Fruit fly (Drosophila melanogaster) whole organism, embryonic: Measurements from ENCODE around the gene CG44088.

Experiments
- Bdp1 ChIP-seq: fragments of 200-800 bp; sonication (Bioruptor generic); optimal IDR thresholded peaks from 3 replicates; lab custom pipeline; 2016; ENCODE audit warnings: missing biosample characterization, missing genetic modification characterization
- BtbVII ChIP-seq: fragments of 200-800 bp; sonication (Bioruptor generic); optimal IDR thresholded peaks from 3 replicates; lab custom pipeline; 2017; ENCODE audit warnings: missing biosample characterization, mild to moderate bottlenecking, missing genetic modification characterization
- CG1024 ChIP-seq: fragments of 200-800 bp; sonication (Bioruptor generic); IDR thresholded peaks from 2 replicates; pipeline ENCODE4 v1.3.6; 2022; ENCODE audit warnings: missing biosample characterization, missing genetic modification characterization
- CG10321 ChIP-seq: fragments of 200-800 bp; sonication (Bioruptor generic); IDR thresholded peaks from 2 replicates; pipeline ENCODE4 v1.3.6; 2022; ENCODE audit warnings: missing biosample characterization, missing genetic modification characterization
- CG12219 ChIP-seq: fragments of 200-800 bp; sonication (Bioruptor generic); optimal IDR thresholded peaks from 3 replicates; lab custom pipeline; 2018; ENCODE audit warnings: missing biosample characterization, mild to moderate bottlenecking, missing genetic modification characterization
- CG13296 ChIP-seq: fragments of 200-800 bp; sonication (Bioruptor generic); optimal IDR thresholded peaks from 3 replicates; lab custom pipeline; 2018; ENCODE audit warnings: missing biosample characterization, mild to moderate bottlenecking, missing genetic modification characterization
- CG14014 ChIP-seq: fragments of 200-800 bp; sonication (Bioruptor generic); IDR thresholded peaks from 2 replicates; pipeline ENCODE4 v1.3.6; 2022; ENCODE audit warnings: missing biosample characterization, missing genetic modification characterization
- CG15011 ChIP-seq: fragments of 200-800 bp; sonication (Bioruptor generic); optimal IDR thresholded peaks from 3 replicates; lab custom pipeline; 2018; ENCODE audit warnings: missing biosample characterization, mild to moderate bottlenecking, missing genetic modification characterization
- CG15073 ChIP-seq: fragments of 200-800 bp; sonication (Bioruptor generic); optimal IDR thresholded peaks from 2 replicates; lab custom pipeline; 2016; ENCODE audit warnings: missing biosample characterization, missing genetic modification characterization
- CG15514 ChIP-seq: fragments of 200-800 bp; sonication (Bioruptor generic); optimal IDR thresholded peaks from 3 replicates; lab custom pipeline; 2017; ENCODE audit warnings: missing biosample characterization, missing genetic modification characterization, mild to moderate bottlenecking, moderate library complexity, missing genetic modification reagents
- CG17359 ChIP-seq: fragments of 200-800 bp; sonication (Bioruptor generic); optimal IDR thresholded peaks from 3 replicates; lab custom pipeline; 2018; ENCODE audit warnings: missing biosample characterization, mild to moderate bottlenecking, missing genetic modification characterization, moderate library complexity
- CG1832 ChIP-seq: fragments of 200-800 bp; sonication (Bioruptor generic); optimal IDR thresholded peaks from 2 replicates; lab custom pipeline; 2017; ENCODE audit warnings: missing biosample characterization, mild to moderate bottlenecking, missing genetic modification characterization, inconsistent platforms
- CG31441 ChIP-seq: fragments of 200-800 bp; sonication (Bioruptor generic); IDR thresholded peaks from 2 replicates; pipeline ENCODE4 v1.3.6; 2022; ENCODE audit warnings: missing biosample characterization, missing genetic modification characterization
- CG3407 ChIP-seq: fragments of 200-800 bp; sonication (Bioruptor generic); optimal IDR thresholded peaks from 2 replicates; lab custom pipeline; 2018; ENCODE audit warnings: missing biosample characterization, mild to moderate bottlenecking, missing genetic modification characterization
- CG3838 ChIP-seq: fragments of 200-800 bp; sonication (Bioruptor generic); optimal IDR thresholded peaks from 3 replicates; lab custom pipeline; 2016; ENCODE audit warnings: missing biosample characterization, missing genetic modification characterization
- CG4404 ChIP-seq: fragments of 200-800 bp; sonication (Bioruptor generic); IDR thresholded peaks from 2 replicates; pipeline ENCODE4 v1.3.6; 2022; ENCODE audit warnings: missing biosample characterization, missing genetic modification characterization
- CG4617 ChIP-seq: fragments of 200-800 bp; sonication (Bioruptor generic); optimal IDR thresholded peaks from 3 replicates; lab custom pipeline; 2016; ENCODE audit warnings: missing biosample characterization, missing genetic modification characterization, borderline replicate concordance
- CG6765 ChIP-seq: fragments of 200-800 bp; sonication (Bioruptor generic); optimal IDR thresholded peaks from 3 replicates; lab custom pipeline; 2017; ENCODE audit warnings: missing biosample characterization, mild to moderate bottlenecking, missing genetic modification characterization
- D ChIP-seq, 2 experiments: fragments of 200-800 bp in 1 of 2; fragments of >200 bp in 1 of 2; sonication (Bioruptor generic) in 1 of 2; optimal IDR thresholded peaks; 2 replicates in 1 of 2; 3 replicates in 1 of 2; lab custom pipeline; 2017; ENCODE audit warnings: mild to moderate bottlenecking in 1 of 2, missing biosample characterization in 1 of 2, missing genetic modification characterization in 1 of 2, missing genetic modification reagents in 1 of 2
- Dek ChIP-seq: fragments of 200-800 bp; sonication (Bioruptor generic); optimal IDR thresholded peaks from 3 replicates; lab custom pipeline; 2019; ENCODE audit warnings: missing biosample characterization, mild to moderate bottlenecking, missing genetic modification characterization, moderate library complexity
- Dp ChIP-seq: fragments of 200-800 bp; sonication (Bioruptor generic); optimal IDR thresholded peaks from 2 replicates; lab custom pipeline; 2018; ENCODE audit warnings: missing biosample characterization, mild to moderate bottlenecking, missing genetic modification characterization, moderate library complexity
- E2f2 ChIP-seq: fragments of 200-800 bp; sonication (Bioruptor generic); IDR thresholded peaks from 2 replicates; pipeline ENCODE4 v1.3.6; 2022; ENCODE audit warnings: missing biosample characterization, missing genetic modification characterization
- Ets65A ChIP-seq: fragments of 200-800 bp; sonication (Bioruptor generic); peaks from one replicate; lab custom pipeline; 2016; ENCODE audit warnings: missing biosample characterization, missing genetic modification characterization
- HLH3B ChIP-seq: fragments of 200-800 bp; sonication (Bioruptor generic); IDR thresholded peaks from 2 replicates; pipeline ENCODE4 v1.3.6; 2022; ENCODE audit warnings: missing biosample characterization, missing genetic modification characterization
- Max ChIP-seq: fragments of 200-800 bp; sonication (Bioruptor generic); optimal IDR thresholded peaks from 2 replicates; lab custom pipeline; 2016; ENCODE audit warnings: missing biosample characterization, mild to moderate bottlenecking, missing genetic modification characterization
- NC2α ChIP-seq: fragments of 200-800 bp; sonication (Bioruptor generic); optimal IDR thresholded peaks from 2 replicates; lab custom pipeline; 2016; ENCODE audit warnings: missing biosample characterization, missing genetic modification characterization
- NfI ChIP-seq: fragments of 200-800 bp; sonication (Bioruptor generic); optimal IDR thresholded peaks from 3 replicates; lab custom pipeline; 2018; ENCODE audit warnings: missing biosample characterization, mild to moderate bottlenecking, missing genetic modification characterization, moderate library complexity
- Optix ChIP-seq: fragments of 200-800 bp; sonication (Bioruptor generic); IDR thresholded peaks from 3 replicates; pipeline ENCODE4 v1.3.6; 2022; ENCODE audit warnings: missing biosample characterization, missing genetic modification characterization
- Pdp1 ChIP-seq, 2 experiments: fragments of 200-800 bp; sonication (Bioruptor generic); optimal IDR thresholded peaks; 3 replicates each; lab custom pipeline; 2016; ENCODE audit warnings: missing biosample characterization in 2 of 2, missing genetic modification characterization in 2 of 2, mild to moderate bottlenecking in 1 of 2, moderate library complexity in 1 of 2
- Stat92E ChIP-seq, 3 experiments: fragments of >200 bp in 2 of 3; fragments of 200-800 bp in 1 of 3; sonication (Bioruptor generic) in 1 of 3; optimal IDR thresholded peaks; 2 replicates each; lab custom pipeline; 2017 to 2019; ENCODE audit warnings: missing biosample characterization in 3 of 3, missing genetic modification characterization in 3 of 3, mild to moderate bottlenecking in 1 of 3, moderate library complexity in 1 of 3
- Trl ChIP-seq, 3 experiments: fragments of >200 bp in 2 of 3; fragments of 200-800 bp in 1 of 3; sonication (Bioruptor generic) in 1 of 3; optimal IDR thresholded peaks; 2 replicates in 1 of 3; 3 replicates in 2 of 3; lab custom pipeline; 2016 to 2017; ENCODE audit warnings: missing biosample characterization in 1 of 3, missing genetic modification characterization in 1 of 3
- ab ChIP-seq: fragments of 200-800 bp; sonication (Bioruptor generic); optimal IDR thresholded peaks from 2 replicates; lab custom pipeline; 2016; ENCODE audit warnings: missing biosample characterization, missing genetic modification characterization
- aop ChIP-seq: fragments of 200-800 bp; sonication (Bioruptor generic); IDR thresholded peaks from 2 replicates; pipeline ENCODE4 v1.3.6; 2022; ENCODE audit warnings: missing biosample characterization, missing genetic modification characterization
- bab2 ChIP-seq: fragments of 200-800 bp; sonication (Bioruptor generic); optimal IDR thresholded peaks from 2 replicates; lab custom pipeline; 2016; ENCODE audit warnings: missing biosample characterization, missing genetic modification characterization
- cato ChIP-seq: fragments of 200-800 bp; sonication (Bioruptor generic); optimal IDR thresholded peaks from 2 replicates; lab custom pipeline; 2016; ENCODE audit warnings: missing biosample characterization, missing genetic modification characterization, borderline replicate concordance
- cg ChIP-seq: fragments of 200-800 bp; sonication (Bioruptor generic); optimal IDR thresholded peaks from 3 replicates; lab custom pipeline; 2019; ENCODE audit warnings: missing biosample characterization, mild to moderate bottlenecking, missing genetic modification characterization, moderate library complexity
- disco-r ChIP-seq: fragments of 200-800 bp; sonication (Bioruptor generic); optimal IDR thresholded peaks from 2 replicates; lab custom pipeline; 2016; ENCODE audit warnings: missing biosample characterization, missing genetic modification characterization
- esg ChIP-seq: fragments of 200-800 bp; sonication (Bioruptor generic); conservative IDR thresholded peaks from 2 replicates; pipeline ENCODE4 v1.3.6; 2022; ENCODE audit warnings: missing biosample characterization, missing genetic modification characterization
- h ChIP-seq: fragments of >200 bp; optimal IDR thresholded peaks from 2 replicates; lab custom pipeline; 2017
- hb ChIP-seq: fragments of 200-800 bp; sonication (Bioruptor generic); IDR thresholded peaks from 3 replicates; pipeline ENCODE4 v1.3.6; 2022; ENCODE audit warnings: missing biosample characterization, missing genetic modification characterization; ENCODE audit not compliant: partially characterized antibody
- jigr1 ChIP-seq: fragments of 200-800 bp; sonication (Bioruptor generic); IDR thresholded peaks from 3 replicates; pipeline ENCODE4 v1.3.6; 2022; ENCODE audit warnings: missing biosample characterization, missing genetic modification characterization
- lab ChIP-seq: fragments of 200-800 bp; sonication (Bioruptor generic); optimal IDR thresholded peaks from 3 replicates; lab custom pipeline; 2017; ENCODE audit warnings: missing biosample characterization, missing genetic modification characterization, mild to moderate bottlenecking, moderate library complexity, missing genetic modification reagents
- nmo ChIP-seq: fragments of 200-800 bp; sonication (Bioruptor generic); optimal IDR thresholded peaks from 2 replicates; lab custom pipeline; 2018; ENCODE audit warnings: missing biosample characterization, mild to moderate bottlenecking, missing genetic modification characterization, moderate library complexity
- oc ChIP-seq: fragments of 200-800 bp; sonication (Bioruptor generic); optimal IDR thresholded peaks from 2 replicates; lab custom pipeline; 2018; ENCODE audit warnings: missing biosample characterization, mild to moderate bottlenecking, missing genetic modification characterization, moderate library complexity
- p53 ChIP-seq: fragments of 200-800 bp; sonication (Bioruptor generic); optimal IDR thresholded peaks from 2 replicates; lab custom pipeline; 2016; ENCODE audit warnings: missing biosample characterization, missing genetic modification characterization
- row ChIP-seq: fragments of 200-800 bp; sonication (Bioruptor generic); IDR thresholded peaks from 3 replicates; pipeline ENCODE4 v1.3.6; 2022; ENCODE audit warnings: missing biosample characterization, missing genetic modification characterization
- salm ChIP-seq: fragments of 200-800 bp; sonication (Bioruptor generic); optimal IDR thresholded peaks from 2 replicates; lab custom pipeline; 2018; ENCODE audit warnings: missing biosample characterization, mild to moderate bottlenecking, missing genetic modification characterization
- zfh2 ChIP-seq: fragments of 200-800 bp; sonication (Bioruptor generic); optimal IDR thresholded peaks from 2 replicates; lab custom pipeline; 2016; ENCODE audit warnings: missing biosample characterization, missing genetic modification characterization

Gene CG44088

DNA sequence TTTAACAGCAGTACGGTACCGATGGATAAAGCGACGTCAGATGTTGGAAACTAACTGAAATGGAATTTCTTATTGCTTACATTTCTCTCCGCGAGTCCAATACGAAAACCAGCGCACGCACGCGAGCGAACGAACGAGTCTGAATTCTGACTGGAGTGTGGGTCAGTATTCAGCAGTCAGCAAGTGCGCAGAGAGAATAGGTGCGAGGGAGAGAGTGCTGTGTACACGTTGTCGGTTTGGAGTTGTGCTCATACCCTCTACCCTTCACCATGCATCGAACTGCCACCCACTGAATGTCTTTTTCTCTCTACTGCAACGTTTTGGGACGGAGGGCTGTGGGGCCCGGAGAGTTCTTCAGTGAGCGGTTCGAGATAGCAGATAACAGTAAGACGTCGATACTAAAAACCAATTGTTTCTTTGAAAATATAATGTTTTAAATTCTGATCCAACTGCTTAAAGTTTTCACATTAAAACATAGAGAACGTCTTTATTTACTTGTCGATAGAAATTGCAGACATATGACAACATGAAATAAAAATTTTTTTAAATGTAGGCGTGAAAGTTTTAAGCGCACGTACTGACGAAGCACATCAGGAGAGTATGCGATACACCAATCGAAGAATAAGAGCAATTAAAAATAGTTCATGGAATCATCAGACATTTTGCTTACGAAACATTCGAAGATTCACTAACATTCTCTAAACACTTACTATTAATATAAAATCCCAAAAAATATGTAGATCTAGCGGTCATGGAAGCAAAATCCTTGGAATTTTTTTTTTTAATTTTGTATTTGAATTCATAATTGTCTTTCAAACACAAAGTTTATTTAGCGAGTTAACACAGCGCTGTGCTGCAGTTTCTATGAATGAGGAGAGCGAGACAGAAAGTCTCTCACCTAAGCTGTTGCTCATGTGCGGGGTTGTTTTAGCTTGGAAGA lies 35.1 kb downstream of the CG44088 start (continued):
- TF ChIP-seq CG10321 (GFP tag; lab: Robert Waterston, UW) (no peak), esg (GFP tag; lab: Robert Waterston, UW) (no peak), CG12219 (GFP tag; lab: Kevin White, UChicago) (peak; percentile 30), h (lab: Kevin White, UChicago) (no peak), Trl (optimal IDR thresholded peaks at IDR 0.05; lab: Kevin White, UChicago) (peak; percentile 90 to 93), Trl (GFP tag; optimal IDR thresholded peaks at IDR 0.05; lab: Kevin White, UChicago) (peak; percentile 45), oc (tag; lab: Kevin White, UChicago) (peak; percentile 26), Dp (GFP tag; lab: Kevin White, UChicago) (peak; percentile 22), CG13296 (peak; percentile 75), hb (GFP tag; lab: Robert Waterston, UW) (no peak), CG17359 (tag; lab: Kevin White, UChicago) (peak; percentile 81), NC2α (GFP tag; lab: Kevin White, UChicago) (peak; percentile 71), HLH3B (GFP tag; lab: Robert Waterston, UW) (no peak), cato (GFP tag; lab: Kevin White, UChicago) (peak; percentile 72), CG31441 (GFP tag; lab: Robert Waterston, UW) (no peak), ab (GFP tag; lab: Kevin White, UChicago) (no peak), Stat92E (GFP tag; optimal IDR thresholded peaks at IDR 0.05; lab: Kevin White, UChicago) (no peak), Pdp1 (GFP tag; optimal IDR thresholded peaks at IDR 0.05; lab: Kevin White, UChicago) (peak; percentile 72 to 91), bab2 (GFP tag; lab: Kevin White, UChicago) (peak; percentile 87), lab (GFP tag; lab: Kevin White, UChicago) (peak; percentile 79), CG15011 (peak; percentile 78), salm (tag; lab: Kevin White, UChicago) (peak; percentile 61), E2f2 (GFP tag; lab: Robert Waterston, UW) (no peak), Bdp1 (GFP tag; lab: Kevin White, UChicago) (no peak), CG4617 (peak; percentile 67), Dek (tag; lab: Kevin White, UChicago) (peak; percentile 80), Optix (GFP tag; lab: Robert Waterston, UW) (no peak), p53 (GFP tag; lab: Kevin White, UChicago) (peak; percentile 59), Ets65A (GFP tag; lab: Kevin White, UChicago) (peak; percentile 97), NfI (peak; percentile 84), zfh2 (GFP tag; lab: Kevin White, UChicago) (peak; percentile 75), BtbVII (peak; percentile 51), D (optimal IDR thresholded peaks at IDR 0.05; lab: Kevin White, UChicago) (no peak), D (GFP tag; optimal IDR thresholded peaks at IDR 0.05; lab: Kevin White, UChicago) (peak; percentile 89), disco-r (peak; percentile 56), CG15073 (GFP tag; lab: Kevin White, UChicago) (peak; percentile 49), jigr1 (GFP tag; lab: Robert Waterston, UW) (no peak), CG1832 (GFP tag; lab: Kevin White, UChicago) (no peak), CG14014 (GFP tag; lab: Robert Waterston, UW) (no peak), Max (GFP tag; lab: Kevin White, UChicago) (peak; percentile 62), CG15514 (GFP tag; lab: Kevin White, UChicago) (no peak), cg (GFP tag; lab: Kevin White, UChicago) (peak; percentile 5), CG1024 (GFP tag; lab: Robert Waterston, UW) (no peak), row (no peak), CG4404 (no peak), CG3838 (GFP tag; lab: Kevin White, UChicago) (peak; percentile 69), nmo (peak; percentile 91), aop (GFP tag; lab: Robert Waterston, UW) (no peak), CG3407 (GFP tag; lab: Kevin White, UChicago) (peak; percentile 75), CG6765 (GFP tag; lab: Kevin White, UChicago) (peak; percentile 71)
